Worm (Caenorhabditis elegans): ENCODE data around the gene D2045.7.
A peak's percentile ranks its signal among the peaks of the same experiment; 100 is the strongest.

D2045.7 gene

DNA sequence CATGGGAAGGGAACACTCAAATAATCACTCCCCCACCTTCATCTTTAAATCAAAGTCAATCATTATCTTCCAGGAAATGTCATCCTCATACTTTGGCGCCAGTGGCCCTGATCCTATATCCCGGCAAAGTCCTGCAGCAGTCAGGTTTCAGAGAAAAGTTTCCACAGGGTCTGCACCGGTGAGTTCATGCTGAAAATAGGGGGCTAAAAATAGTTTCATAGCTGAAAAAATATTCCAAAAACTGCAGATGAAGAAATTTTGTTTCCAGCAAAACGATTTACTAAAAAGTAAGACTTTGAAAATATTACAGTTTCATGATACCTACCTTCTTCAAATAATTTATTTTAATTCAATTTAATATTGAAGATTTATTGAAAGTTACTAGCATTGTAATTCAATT, 8.8 kb downstream of the D2045.7 start, which contains the start of gene ptr-25:
Gene ptr-25 (plus strand): TSS at position 73 of the 400 bp plus-strand sequence.
- no peak for TF ChIP-seq efl-1 (optimal IDR thresholded peaks at IDR 0.05)
- peak in 1 of 2 experiments; percentile 75 for TF ChIP-seq efl-1 (GFP tag; optimal IDR thresholded peaks at IDR 0.05 in 1 of 2)
- TF ChIP-seq ztf-11 (tag; optimal IDR thresholded peaks at IDR 0.05), result no peak

DNA sequence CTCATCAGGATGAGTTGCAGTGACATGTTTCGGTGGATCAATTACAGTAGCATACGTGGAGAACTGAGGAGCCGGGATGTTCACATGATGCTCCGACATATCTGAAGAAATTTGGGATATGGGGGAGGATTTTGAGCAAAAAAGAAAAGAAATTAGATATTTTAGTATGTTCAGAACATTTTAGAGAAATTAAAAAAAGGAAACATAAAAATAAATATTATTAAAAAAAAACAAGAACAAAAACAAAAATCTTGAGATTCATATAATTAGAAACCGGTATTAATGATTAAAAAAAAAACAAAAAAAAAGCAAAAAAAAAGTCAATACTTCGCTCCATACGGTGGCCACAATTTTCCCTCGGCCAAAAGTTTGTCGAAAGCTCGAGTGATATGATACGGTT, 24.5 kb downstream of the D2045.7 start, which contains the start of gene rab-33:
Gene rab-33 (minus strand): TSS at position 101 of the 400 bp plus-strand sequence.
- TF ChIP-seq vab-15 (tag; optimal IDR thresholded peaks at IDR 0.05), result no peak
- no peak for TF ChIP-seq nhr-11 (tag; optimal IDR thresholded peaks at IDR 0.05)
- TF ChIP-seq nhr-90 (tag; optimal IDR thresholded peaks at IDR 0.05; ENCODE audit: poor library complexity), result no peak
- TF ChIP-seq hlh-4 (tag; optimal IDR thresholded peaks at IDR 0.05), result no peak
- no peak for TF ChIP-seq elt-2 (tag; optimal IDR thresholded peaks at IDR 0.05)
- no peak for TF ChIP-seq unc-98 (GFP tag; IDR thresholded peaks at IDR 0.05)
- TF ChIP-seq fos-1 (tag; optimal IDR thresholded peaks at IDR 0.05), result no peak
- TF ChIP-seq nhr-84 (tag; optimal IDR thresholded peaks at IDR 0.05), result no peak
- no peak for TF ChIP-seq irx-1 (tag; optimal IDR thresholded peaks at IDR 0.05)
- TF ChIP-seq egl-27 (tag; optimal IDR thresholded peaks at IDR 0.05), result no peak
- TF ChIP-seq mdl-1 (tag; optimal IDR thresholded peaks at IDR 0.05), result no peak
- TF ChIP-seq grh-1 (GFP tag; IDR thresholded peaks at IDR 0.05), result no peak
- TF ChIP-seq rnt-1 (tag; optimal IDR thresholded peaks at IDR 0.05), result no peak
- no peak for TF ChIP-seq hlh-17 (GFP tag; optimal IDR thresholded peaks at IDR 0.05; ENCODE audit: borderline replicate concordance)

DNA sequence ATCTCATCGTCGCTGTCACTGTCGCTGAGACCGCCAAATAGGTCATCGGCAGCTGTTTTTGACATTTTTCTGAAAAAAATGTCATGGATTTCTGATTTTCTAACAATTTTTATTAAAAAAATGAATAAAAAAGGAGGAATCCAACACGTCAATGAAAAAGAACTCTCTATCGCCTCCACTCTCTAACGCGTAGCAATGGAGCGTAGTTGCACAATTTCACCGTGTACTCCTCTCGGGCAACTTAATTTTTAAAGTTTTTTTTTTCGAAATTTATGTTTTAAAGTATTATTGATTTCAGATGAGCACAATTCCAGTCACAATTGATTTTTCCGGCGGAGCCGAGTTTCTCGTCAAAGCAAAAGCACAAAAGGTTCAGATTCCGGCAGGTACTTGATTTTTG, 25.9 kb downstream of the D2045.7 start, which contains the start of the genes taf-11.3 and urm-1:
Gene taf-11.3 (minus strand): TSS at position 69 of the 400 bp plus-strand sequence.
Gene urm-1 (plus strand): TSS at position 299 of the 400 bp plus-strand sequence.
- peak; percentile 86 for TF ChIP-seq swsn-7 (tag; optimal IDR thresholded peaks at IDR 0.05)
- TF ChIP-seq isw-1 (GFP tag; IDR thresholded peaks at IDR 0.05), result peak; percentile 54
- peak; percentile 60 for TF ChIP-seq C04F5.9 (tag; optimal IDR thresholded peaks at IDR 0.05)
- TF ChIP-seq tbx-2 (tag; optimal IDR thresholded peaks at IDR 0.05), result peak; percentile 84
- peak; percentile 64 for TF ChIP-seq sox-4 (tag; optimal IDR thresholded peaks at IDR 0.05)
- TF ChIP-seq unc-130 (tag; optimal IDR thresholded peaks at IDR 0.05), result peak; percentile 98
- TF ChIP-seq fos-1 (tag; optimal IDR thresholded peaks at IDR 0.05), result peak; percentile 39
- TF ChIP-seq nhr-20 (tag; optimal IDR thresholded peaks at IDR 0.05), result peak; percentile 84
- peak; percentile 47 for TF ChIP-seq irx-1 (tag; optimal IDR thresholded peaks at IDR 0.05)
- no peak for TF ChIP-seq hlh-17 (GFP tag; optimal IDR thresholded peaks at IDR 0.05; ENCODE audit: borderline replicate concordance)
- peak; percentile 81 for TF ChIP-seq nhr-19 (GFP tag; conservative IDR thresholded peaks at IDR 0.05)
- TF ChIP-seq snpc-4 (tag; optimal IDR thresholded peaks at IDR 0.05), result peak; percentile 64
- no peak for TF ChIP-seq lin-39 (tag; optimal IDR thresholded peaks at IDR 0.05)
- TF ChIP-seq dpl-1 (GFP tag; optimal IDR thresholded peaks at IDR 0.05), result peak; percentile 76 to 83 (median 80)
- TF ChIP-seq nhr-12 (tag; optimal IDR thresholded peaks at IDR 0.05), result no peak
- TF ChIP-seq F16B12.6 (tag; optimal IDR thresholded peaks at IDR 0.05), result peak; percentile 53
- TF ChIP-seq Y116A8C.19 (tag; optimal IDR thresholded peaks at IDR 0.05; ENCODE audit: borderline replicate concordance), result no peak
- peak; percentile 15 for TF ChIP-seq ztf-4 (tag; optimal IDR thresholded peaks at IDR 0.05)
- TF ChIP-seq nhr-237 (tag; optimal IDR thresholded peaks at IDR 0.05), result peak; percentile 32
- peak; percentile 88 for TF ChIP-seq mep-1 (tag; optimal IDR thresholded peaks at IDR 0.05)
- peak; percentile 80 to 86 for TF ChIP-seq efl-1 (optimal IDR thresholded peaks at IDR 0.05)
- TF ChIP-seq efl-1 (GFP tag; optimal IDR thresholded peaks at IDR 0.05 in 1 of 2), result peak; percentile 82 to 97
- TF ChIP-seq dsc-1 (tag; optimal IDR thresholded peaks at IDR 0.05), result peak; percentile 80
- TF ChIP-seq vab-15 (tag; optimal IDR thresholded peaks at IDR 0.05), result no peak
- peak; percentile 80 for TF ChIP-seq nhr-47 (tag; optimal IDR thresholded peaks at IDR 0.05)
- TF ChIP-seq lin-13 (GFP tag; optimal IDR thresholded peaks at IDR 0.05), result peak; percentile 47
- TF ChIP-seq mdl-1 (tag; optimal IDR thresholded peaks at IDR 0.05), result peak in 1 of 2 experiments; percentile 17
- peak; percentile 39 for TF ChIP-seq mef-2 (tag; optimal IDR thresholded peaks at IDR 0.05)
- TF ChIP-seq ama-1 (optimal IDR thresholded peaks at IDR 0.05), result no peak
- TF ChIP-seq jun-1 (tag; optimal IDR thresholded peaks at IDR 0.05), result no peak
- TF ChIP-seq pax-3 (tag; optimal IDR thresholded peaks at IDR 0.05), result peak; percentile 31
- TF ChIP-seq xbp-1 (tag; optimal IDR thresholded peaks at IDR 0.05), result peak; percentile 90
- peak; percentile 82 for TF ChIP-seq fkh-8 (tag; optimal IDR thresholded peaks at IDR 0.05)
- TF ChIP-seq pag-3 (tag; optimal IDR thresholded peaks at IDR 0.05; ENCODE audit: borderline replicate concordance, insufficient read depth), result no peak
- no peak for TF ChIP-seq ces-1 (GFP tag; optimal IDR thresholded peaks at IDR 0.05)
- peak in 1 of 2 experiments; percentile 67 for TF ChIP-seq ztf-11 (tag; optimal IDR thresholded peaks at IDR 0.05)
- TF ChIP-seq snu-23 (GFP tag; optimal IDR thresholded peaks at IDR 0.05), result peak; percentile 93
- peak in 2 of 6 experiments; percentile 47 to 88 for TF ChIP-seq elt-3 (tag; optimal IDR thresholded peaks at IDR 0.05)
- TF ChIP-seq ceh-82 (tag; optimal IDR thresholded peaks at IDR 0.05), result peak; percentile 84 to 90 (median 87)

All from whole organism, L1 larva.